Worm (Caenorhabditis elegans): ENCODE measurements around the gene Y39A1A.2.

Y39A1A.2 gene

DNA sequence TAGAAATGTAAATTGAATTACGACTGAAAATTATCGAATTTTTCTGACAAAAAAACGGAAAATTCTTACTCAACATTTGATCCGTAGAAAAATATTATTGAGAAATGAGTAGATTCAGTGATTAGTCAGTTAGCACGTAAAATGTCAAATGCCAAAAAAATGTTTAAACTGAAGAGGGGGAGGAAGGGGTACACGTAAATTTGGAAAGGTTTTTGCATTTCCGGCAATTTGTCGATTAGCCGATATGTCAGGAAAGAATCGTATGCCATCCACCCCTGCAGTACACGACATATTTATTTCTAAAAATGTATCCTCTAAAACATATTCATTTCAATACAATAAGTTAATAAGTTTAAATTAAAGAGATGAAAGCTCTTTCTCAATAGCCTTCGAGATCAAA lies 45.5 kb downstream of the Y39A1A.2 start, which contains the start of gene T21C12.4:
T21C12.4 (minus strand) TSS at position 101 of the 400 bp plus-strand sequence.
- TF ChIP-seq che-1 (tag; optimal IDR thresholded peaks at IDR 0.05) (no peak), ceh-24 (tag; optimal IDR thresholded peaks at IDR 0.05) (no peak), T23F11.4 (GFP tag; optimal IDR thresholded peaks at IDR 0.05) (no peak), fkh-10 (GFP tag; optimal IDR thresholded peaks at IDR 0.05) (no peak), zip-5 (tag; optimal IDR thresholded peaks at IDR 0.05) (no peak), ceh-2 (tag; optimal IDR thresholded peaks at IDR 0.05) (no peak), ceh-34 (tag; optimal IDR thresholded peaks at IDR 0.05) (no peak), unc-3 (GFP tag; conservative IDR thresholded peaks at IDR 0.05) (no peak), unc-3 (tag; optimal IDR thresholded peaks at IDR 0.05) (no peak), rnt-1 (tag; optimal IDR thresholded peaks at IDR 0.05) (no peak), ceh-30 (tag; optimal IDR thresholded peaks at IDR 0.05) (no peak), ceh-22 (tag; optimal IDR thresholded peaks at IDR 0.05) (no peak), elt-4 (tag; optimal IDR thresholded peaks at IDR 0.05) (no peak), nhr-11 (tag; optimal IDR thresholded peaks at IDR 0.05) (no peak)

DNA sequence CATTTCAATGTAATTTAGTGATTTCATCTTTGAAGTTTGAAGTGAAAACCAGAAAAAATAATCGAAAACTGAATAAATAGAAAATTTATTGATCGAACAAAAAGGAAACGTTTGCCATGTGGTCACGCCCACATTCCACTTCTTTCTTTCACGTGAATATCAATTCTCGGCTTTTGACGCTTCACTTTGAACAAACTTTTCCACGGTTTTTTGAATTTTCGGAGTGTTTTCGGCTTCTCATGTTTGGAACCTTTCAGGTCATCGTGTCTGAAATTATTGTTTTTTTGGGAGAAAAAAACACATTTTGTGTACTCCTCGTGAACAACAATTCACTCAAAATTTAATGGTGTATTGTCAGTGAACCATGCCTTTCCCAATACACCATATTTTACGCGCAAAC lies 50.4 kb downstream of the Y39A1A.2 start, which contains the start of gene T21C12.8:
T21C12.8 (minus strand) TSS at position 101 of the 400 bp plus-strand sequence.
- TF ChIP-seq pqm-1 (tag; optimal IDR thresholded peaks at IDR 0.05) (no peak), nhr-232 (tag; optimal IDR thresholded peaks at IDR 0.05) (no peak), che-1 (tag; optimal IDR thresholded peaks at IDR 0.05) (no peak), C08G9.2 (tag; optimal IDR thresholded peaks at IDR 0.05) (no peak), ceh-30 (tag; optimal IDR thresholded peaks at IDR 0.05) (no peak), syd-9 (tag; optimal IDR thresholded peaks at IDR 0.05) (no peak), ahr-1 (tag; optimal IDR thresholded peaks at IDR 0.05) (no peak), K02D7.2 (tag; optimal IDR thresholded peaks at IDR 0.05) (no peak), hlh-13 (GFP tag; optimal IDR thresholded peaks at IDR 0.05) (no peak), madf-2 (tag; optimal IDR thresholded peaks at IDR 0.05) (no peak), ets-4 (tag; optimal IDR thresholded peaks at IDR 0.05) (no peak), ceh-48 (tag; optimal IDR thresholded peaks at IDR 0.05) (no peak), ceh-9 (tag; optimal IDR thresholded peaks at IDR 0.05) (no peak)

Measured in whole organism, late embryonic.